Fruit fly (Drosophila melanogaster) whole organism: ENCODE measurements around the gene Vm26Aa.

Experiments
- CG8478 ChIP-seq: fragments of >200 bp; optimal IDR thresholded peaks from 2 replicates; lab custom pipeline; 2018; ENCODE audit warnings: inconsistent platforms
- Dll ChIP-seq: fragments of >200 bp; optimal IDR thresholded peaks from 2 replicates; lab custom pipeline; 2017
- EcR ChIP-seq, 2 experiments: fragments of >200 bp; optimal IDR thresholded peaks; 2 replicates each; lab custom pipeline; 2017; ENCODE audit warnings: missing biosample characterization in 2 of 2, missing genetic modification characterization in 2 of 2, missing genetic modification reagents in 2 of 2
- pan ChIP-seq: fragments of >200 bp; optimal IDR thresholded peaks from 2 replicates; lab custom pipeline; 2017
- psq ChIP-seq: fragments of >200 bp; optimal IDR thresholded peaks from 2 replicates; lab custom pipeline; 2017
- usp ChIP-seq: fragments of >200 bp; optimal IDR thresholded peaks from 2 replicates; lab custom pipeline; 2017; ENCODE audit warnings: missing biosample characterization, missing genetic modification characterization, mixed read lengths

Vm26Aa gene

dm6 chr2L:5958581-5959177 lies 1.5 kb downstream of the Vm26Aa start, which contains the start of gene Vm26Ac:
Gene Vm26Ac, minus strand, starts transcription at chr2L:5958631.
- TF ChIP-seq usp (GFP tag; lab: Kevin White, UChicago) = no peak
- no peak for TF ChIP-seq pan (lab: Kevin White, UChicago)
- TF ChIP-seq CG8478 = no peak
- no peak for TF ChIP-seq Dll (lab: Kevin White, UChicago)
- no peak for TF ChIP-seq psq (lab: Kevin White, UChicago)
- TF ChIP-seq EcR (GFP tag; optimal IDR thresholded peaks at IDR 0.05; lab: Kevin White, UChicago) = no peak

- TF ChIP-seq usp (GFP tag; lab: Kevin White, UChicago) = no peak
- no peak for TF ChIP-seq pan (lab: Kevin White, UChicago)
- TF ChIP-seq psq (lab: Kevin White, UChicago) = no peak
- no peak for TF ChIP-seq Dll (lab: Kevin White, UChicago)
These were observed 3.4 kb downstream of the Vm26Aa start, which contains the start of the genes CG13998 and Vm26Ab for dm6 chr2L:5956706-5957105. Gene CG13998, minus strand, starts transcription at chr2L:5956819. Gene Vm26Ab, plus strand, starts transcription at chr2L:5957004.

DNA sequence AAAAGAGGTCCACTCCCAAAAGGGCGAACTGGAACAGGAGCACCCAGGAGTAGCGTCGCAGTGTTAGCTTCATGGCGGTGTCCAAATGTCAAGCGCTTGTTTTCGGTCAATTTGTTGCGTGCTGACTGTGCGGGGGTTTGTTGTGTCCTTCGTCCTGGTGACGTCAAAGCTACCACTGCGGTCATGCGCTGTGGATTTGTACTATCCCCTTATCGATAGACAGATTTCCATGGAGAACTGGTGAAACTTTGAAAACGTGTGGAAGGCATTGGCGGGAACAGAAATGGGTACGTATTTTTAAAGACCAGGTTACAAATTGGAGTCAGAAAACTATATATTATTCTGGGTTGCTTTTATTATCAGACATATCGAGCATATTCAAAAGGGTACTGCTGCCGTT lies 4.0 kb downstream of the Vm26Aa start, which contains the start of gene CG13999:
TSS of gene CG13999 (minus strand) at position 314 of the 400 bp plus-strand sequence.
- TF ChIP-seq CG8478 (no peak), usp (GFP tag; lab: Kevin White, UChicago) (no peak), pan (lab: Kevin White, UChicago) (no peak), psq (lab: Kevin White, UChicago) (no peak), Dll (lab: Kevin White, UChicago) (no peak), EcR (GFP tag; optimal IDR thresholded peaks at IDR 0.05; lab: Kevin White, UChicago) (no peak)

dm6 chr2L:5948775-5949526 lies 11.2 kb downstream of the Vm26Aa start, which contains the start of gene CG9044:
Gene CG9044, plus strand, starts transcription at chr2L:5949450.
- no peak for TF ChIP-seq EcR (GFP tag; optimal IDR thresholded peaks at IDR 0.05; lab: Kevin White, UChicago)
- TF ChIP-seq Dll (lab: Kevin White, UChicago) = no peak
- no peak for TF ChIP-seq psq (lab: Kevin White, UChicago)
- no peak for TF ChIP-seq usp (GFP tag; lab: Kevin White, UChicago)
- no peak for TF ChIP-seq CG8478
- no peak for TF ChIP-seq pan (lab: Kevin White, UChicago)

DNA sequence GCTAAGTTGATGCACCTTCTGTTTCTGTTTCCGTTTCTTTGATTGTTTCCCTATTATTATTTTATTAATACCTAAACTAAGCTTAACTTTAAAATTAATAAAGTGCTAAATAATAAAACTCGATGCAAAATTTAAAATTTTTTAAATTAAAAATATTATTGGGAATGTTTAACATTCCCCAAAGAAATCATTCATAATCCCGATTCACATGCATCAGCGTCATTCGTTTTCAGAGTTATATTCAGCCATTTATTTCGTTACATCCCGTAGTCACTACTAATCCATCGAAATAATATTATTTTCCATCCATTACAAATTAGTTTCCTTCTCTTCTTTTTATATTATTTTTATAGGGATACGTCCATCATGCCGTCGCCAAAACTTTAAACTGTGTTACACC lies 12.6 kb downstream of the Vm26Aa start:
- TF ChIP-seq pan (lab: Kevin White, UChicago) = no peak

DNA sequence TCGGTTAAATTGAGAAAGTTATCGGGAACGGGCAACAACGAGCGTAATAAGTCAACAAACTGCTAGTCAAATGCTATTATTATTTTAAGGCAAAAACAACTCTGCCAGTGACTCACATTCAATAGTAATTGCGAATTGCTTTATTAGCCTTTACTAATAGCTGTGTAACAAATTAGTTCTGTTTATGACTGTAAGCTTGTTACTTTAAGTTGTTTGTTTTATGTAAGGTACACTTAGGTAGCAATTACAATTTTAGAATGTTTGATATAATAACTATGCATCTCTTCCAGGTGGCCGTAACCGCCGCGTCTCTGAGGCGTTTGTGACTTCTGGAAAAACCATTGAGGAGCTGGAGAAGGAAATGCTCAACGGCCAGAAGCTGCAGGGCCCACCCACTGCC lies 13.4 kb downstream of the Vm26Aa start:
- TF ChIP-seq pan (lab: Kevin White, UChicago) = no peak
- TF ChIP-seq psq (lab: Kevin White, UChicago) = no peak
- no peak for TF ChIP-seq usp (GFP tag; lab: Kevin White, UChicago)
- TF ChIP-seq EcR (GFP tag; optimal IDR thresholded peaks at IDR 0.05; lab: Kevin White, UChicago) = no peak
- TF ChIP-seq CG8478 = no peak
- no peak for TF ChIP-seq Dll (lab: Kevin White, UChicago)

DNA sequence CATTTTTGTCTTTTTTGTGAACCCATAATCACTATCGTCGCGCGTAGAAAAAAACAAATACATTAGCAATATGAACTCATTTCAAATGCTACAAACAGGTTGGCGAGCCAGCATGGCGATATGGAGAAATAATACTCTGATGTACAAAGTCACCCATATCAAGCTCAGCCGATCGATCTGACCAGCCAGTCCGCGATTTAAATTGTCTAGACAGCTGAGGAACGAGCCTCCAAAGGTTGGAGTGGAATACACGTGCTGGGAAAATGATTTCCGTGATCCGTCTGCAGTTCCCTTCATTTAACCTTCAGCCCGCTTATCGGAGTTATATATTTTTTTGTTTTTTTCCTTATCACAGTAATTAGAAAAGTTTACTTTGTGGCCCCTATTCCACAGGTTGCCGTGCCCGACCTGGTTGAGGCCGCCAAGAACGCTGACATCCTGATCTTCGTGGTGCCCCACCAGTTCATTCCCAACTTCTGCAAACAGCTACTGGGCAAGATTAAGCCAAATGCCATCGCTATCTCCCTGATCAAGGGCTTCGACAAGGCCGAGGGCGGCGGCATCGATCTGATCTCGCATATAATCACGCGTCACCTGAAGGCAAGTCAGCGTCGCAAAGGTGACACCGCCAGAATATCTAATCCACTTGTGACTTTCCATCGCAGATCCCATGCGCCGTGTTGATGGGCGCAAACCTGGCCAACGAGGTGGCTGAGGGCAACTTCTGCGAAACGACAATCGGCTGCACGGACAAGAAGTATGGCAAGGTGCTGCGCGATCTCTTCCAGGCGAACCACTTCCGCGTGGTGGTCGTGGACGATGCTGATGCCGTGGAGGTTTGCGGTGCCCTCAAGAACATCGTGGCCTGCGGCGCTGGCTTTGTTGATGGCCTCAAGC lies 14.2 kb downstream of the Vm26Aa start:
- TF ChIP-seq psq (lab: Kevin White, UChicago) = no peak
- TF ChIP-seq usp (GFP tag; lab: Kevin White, UChicago) = no peak
- TF ChIP-seq pan (lab: Kevin White, UChicago) = no peak
- no peak for TF ChIP-seq CG8478
- no peak for TF ChIP-seq EcR (GFP tag; optimal IDR thresholded peaks at IDR 0.05; lab: Kevin White, UChicago)
- no peak for TF ChIP-seq Dll (lab: Kevin White, UChicago)

dm6 chr2L:5944305-5945282 lies 15.5 kb downstream of the Vm26Aa start:
- no peak for TF ChIP-seq psq (lab: Kevin White, UChicago)
- TF ChIP-seq Dll (lab: Kevin White, UChicago) = no peak
- TF ChIP-seq EcR (GFP tag; optimal IDR thresholded peaks at IDR 0.05; lab: Kevin White, UChicago) = no peak
- no peak for TF ChIP-seq CG8478
- no peak for TF ChIP-seq pan (lab: Kevin White, UChicago)
- no peak for TF ChIP-seq usp (GFP tag; lab: Kevin White, UChicago)

- TF ChIP-seq Dll (lab: Kevin White, UChicago) (peak; percentile 84), pan (lab: Kevin White, UChicago) (no peak)
These were observed 16.7 kb downstream of the Vm26Aa start, which contains the start of the genes Sfp26Ad and Gpdh1 for dm6 chr2L:5943229-5944078. Gene Sfp26Ad, minus strand, starts transcription at chr2L:5943304. Gene Gpdh1, plus strand, starts transcription at chr2L:5943643.
